Fruit fly (Drosophila melanogaster) Kc167 (cell line): Measurements from ENCODE around the gene GstD9.

Experiments
- Sin3A ChIP-seq: fragments of >200 bp; optimal IDR thresholded peaks from 2 replicates; lab custom pipeline; 2018; ENCODE audit warnings: missing external identifiers
- psq ChIP-seq: fragments of >200 bp; optimal IDR thresholded peaks from 2 replicates; lab custom pipeline; 2017; ENCODE audit warnings: missing external identifiers

DNA sequence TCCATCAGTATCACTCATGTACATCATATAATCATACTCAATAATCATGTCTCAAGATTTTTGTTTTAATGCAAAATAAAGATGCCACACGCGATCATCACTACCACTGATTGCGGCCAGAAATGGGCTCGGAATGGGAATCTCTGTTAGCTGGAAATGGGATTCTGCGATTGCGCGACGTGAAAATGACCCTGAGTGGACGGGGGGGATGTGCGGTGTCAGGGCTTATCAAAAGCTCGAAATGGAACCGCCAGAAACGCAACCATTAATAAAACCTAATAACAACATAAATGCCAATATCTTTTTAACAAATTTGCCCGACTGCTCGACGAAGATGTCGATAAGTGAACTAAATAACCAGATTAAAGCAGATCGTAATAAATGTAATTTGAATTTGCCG, 50.9 kb downstream of the GstD9 start:
- TF ChIP-seq psq (lab: Kevin White, UChicago) (no peak), Sin3A (lab: Kevin White, UChicago) (no peak)
